Worm (Caenorhabditis elegans): ENCODE data around the gene T12D8.10.

The T12D8.10 gene

ce11 chrIII:13642227-13642626 lies at the start of gene T12D8.10:
T12D8.10 (minus strand) TSS chrIII:13642327.
- TF ChIP-seq hlh-26 (GFP tag; conservative IDR thresholded peaks at IDR 0.05), result no peak
- TF ChIP-seq snpc-1.1 (tag; optimal IDR thresholded peaks at IDR 0.05; ENCODE audit: insufficient read depth), result no peak
- no peak for TF ChIP-seq F22D6.2 (tag; optimal IDR thresholded peaks at IDR 0.05)

- TF ChIP-seq aptf-3 (GFP tag; IDR thresholded peaks at IDR 0.05) (no peak), let-526 (GFP tag; IDR thresholded peaks at IDR 0.05) (no peak), cebp-1 (GFP tag; IDR thresholded peaks at IDR 0.05) (no peak), cebp-1 (tag; optimal IDR thresholded peaks at IDR 0.05) (no peak), hrde-1 (tag; optimal IDR thresholded peaks at IDR 0.05; ENCODE audit: borderline replicate concordance) (no peak)
Measured at ce11 chrIII:13687211-13687610, 45.1 kb upstream of the T12D8.10 start, which contains the start of gene cul-2. cul-2 (plus strand) TSS chrIII:13687269.

ce11 chrIII:13686309-13686708 lies 44.2 kb upstream of the T12D8.10 start, which contains the start of gene dyf-2:
dyf-2 (minus strand) TSS chrIII:13686445.
- no peak for TF ChIP-seq sptf-2 (GFP tag; optimal IDR thresholded peaks at IDR 0.05)
- no peak for TF ChIP-seq mxl-1 (tag; optimal IDR thresholded peaks at IDR 0.05)
- no peak for TF ChIP-seq nhr-120 (GFP tag; IDR thresholded peaks at IDR 0.05)
- TF ChIP-seq snpc-4 (GFP tag; optimal IDR thresholded peaks at IDR 0.05), result no peak
- no peak for TF ChIP-seq snpc-4 (tag; optimal IDR thresholded peaks at IDR 0.05)
- TF ChIP-seq unc-130 (GFP tag; optimal IDR thresholded peaks at IDR 0.05), result no peak
- TF ChIP-seq dox-1 (GFP tag; IDR thresholded peaks at IDR 0.05), result no peak
- no peak for TF ChIP-seq F22D6.2 (tag; optimal IDR thresholded peaks at IDR 0.05)
- no peak for TF ChIP-seq F23B12.7 (tag; optimal IDR thresholded peaks at IDR 0.05; ENCODE audit: insufficient read depth)
- TF ChIP-seq bed-2 (GFP tag; IDR thresholded peaks at IDR 0.05), result no peak
- TF ChIP-seq Y67H2A.10 (GFP tag; conservative IDR thresholded peaks at IDR 0.05), result no peak
- TF ChIP-seq madf-3 (GFP tag; IDR thresholded peaks at IDR 0.05), result no peak
- no peak for TF ChIP-seq mes-4 (tag; optimal IDR thresholded peaks at IDR 0.05)
- TF ChIP-seq hsf-1 (GFP tag; IDR thresholded peaks at IDR 0.05), result no peak
- no peak for TF ChIP-seq ceh-100 (GFP tag; IDR thresholded peaks at IDR 0.05)
- TF ChIP-seq hmg-1.2 (GFP tag; IDR thresholded peaks at IDR 0.05), result no peak
- no peak for TF ChIP-seq F37B4.10 (GFP tag; IDR thresholded peaks at IDR 0.05)
- no peak for TF ChIP-seq ccch-3 (GFP tag; optimal IDR thresholded peaks at IDR 0.05)
- TF ChIP-seq B0019.2 (GFP tag; conservative IDR thresholded peaks at IDR 0.05), result no peak
- TF ChIP-seq ekl-4 (GFP tag; IDR thresholded peaks at IDR 0.05), result no peak

- no peak for TF ChIP-seq lin-40 (tag; optimal IDR thresholded peaks at IDR 0.05)
- TF ChIP-seq nhr-90 (tag; optimal IDR thresholded peaks at IDR 0.05), result no peak
Measured at ce11 chrIII:13684236-13684635, 42.1 kb upstream of the T12D8.10 start.

ce11 chrIII:13683275-13683674 lies 41.1 kb upstream of the T12D8.10 start:
- TF ChIP-seq attf-5 (GFP tag; optimal IDR thresholded peaks at IDR 0.05) (no peak), mes-4 (tag; optimal IDR thresholded peaks at IDR 0.05) (no peak), nhr-27 (tag; optimal IDR thresholded peaks at IDR 0.05) (no peak), ZK185.1 (tag; optimal IDR thresholded peaks at IDR 0.05; ENCODE audit: poor library complexity, severe bottlenecking) (no peak), ama-1 (optimal IDR thresholded peaks at IDR 0.05) (no peak), ama-1 (GFP tag; optimal IDR thresholded peaks at IDR 0.05) (no peak), lsl-1 (GFP tag; optimal IDR thresholded peaks at IDR 0.05) (peak; percentile 84), unc-62 (GFP tag; optimal IDR thresholded peaks at IDR 0.05) (no peak), sea-2 (GFP tag; IDR thresholded peaks at IDR 0.05) (no peak), ceh-79 (tag; optimal IDR thresholded peaks at IDR 0.05) (no peak), somi-1 (GFP tag; optimal IDR thresholded peaks at IDR 0.05) (no peak), rec-8 (tag; optimal IDR thresholded peaks at IDR 0.05) (no peak), ceh-91 (GFP tag; IDR thresholded peaks at IDR 0.05) (peak; percentile 24; the same call in 1 of the 2 replicates), cebp-2 (GFP tag; IDR thresholded peaks at IDR 0.05) (no peak), snpc-1.3 (tag; optimal IDR thresholded peaks at IDR 0.05; ENCODE audit: insufficient read depth) (peak; percentile 36), B0261.1 (tag; optimal IDR thresholded peaks at IDR 0.05) (no peak)

Data from whole organism, young adult.